ENCODE assay signal across 1 fruit fly cellular context in the genomic region with DNA sequence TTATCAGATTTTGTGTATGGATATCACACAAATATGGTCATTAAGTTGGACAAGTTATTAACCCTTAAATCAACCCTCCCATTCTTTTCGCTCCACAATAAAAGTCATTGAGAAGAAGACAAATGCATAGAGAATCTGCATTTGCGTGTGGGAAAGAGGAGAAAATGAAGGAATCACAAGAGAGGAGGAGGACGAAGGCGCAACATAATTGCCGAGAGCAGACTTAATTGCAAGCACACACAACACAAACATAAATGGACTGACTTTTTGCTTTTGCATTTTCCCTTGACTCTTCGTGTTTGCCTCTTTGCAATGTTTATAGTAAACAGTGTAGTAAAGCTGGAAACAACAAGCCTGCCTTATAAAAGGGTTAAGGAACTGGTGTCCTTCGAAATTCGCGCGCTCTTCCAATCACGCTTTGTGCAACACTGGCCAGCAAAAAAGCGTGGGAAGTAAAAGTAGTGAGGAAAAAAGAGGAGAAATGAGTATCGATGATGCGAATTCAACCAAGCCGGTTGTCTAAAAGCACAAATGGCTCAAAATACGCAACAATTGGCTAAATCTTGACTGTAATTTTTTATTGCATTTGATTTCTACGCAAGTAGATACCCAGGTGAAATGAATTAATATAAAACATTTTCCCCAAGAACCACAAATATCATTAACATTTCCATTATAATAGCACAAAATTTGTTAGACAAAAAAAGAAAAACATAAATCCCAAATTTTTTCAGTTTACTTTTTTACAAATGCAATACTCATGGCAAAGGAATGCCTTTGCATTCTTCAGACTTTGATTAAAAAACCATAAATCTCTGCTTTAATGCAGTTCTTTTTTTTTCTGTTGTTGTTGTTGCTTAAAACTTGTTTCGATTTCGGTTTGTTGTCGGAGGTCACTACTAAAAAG.
TF ChIP-seq lines count a peak whose summit lies in the region.

No protein-coding gene starts in this region.

TF ChIP-seq in whole organism, prepupa, 60 proteins besides CTCF, POLR2A, EP300 and RAD21 (continued from another document):
- peak; percentile 17 for TF ChIP-seq spab (GFP tag; optimal IDR thresholded peaks at IDR 0.05; lab: Kevin White, UChicago)
- TF ChIP-seq CG3919 (GFP tag; optimal IDR thresholded peaks at IDR 0.05; lab: Kevin White, UChicago), result peak; percentile 5
- TF ChIP-seq CG31627 (GFP tag; optimal IDR thresholded peaks at IDR 0.05; lab: Kevin White, UChicago), result no peak
- no peak for TF ChIP-seq CG8119 (GFP tag; IDR thresholded peaks at IDR 0.05; lab: Robert Waterston, UW)
- no peak for TF ChIP-seq CG32006 (GFP tag; optimal IDR thresholded peaks at IDR 0.05; lab: Kevin White, UChicago)
- TF ChIP-seq Smox (GFP tag; optimal IDR thresholded peaks at IDR 0.05; lab: Kevin White, UChicago), result no peak
- no peak for TF ChIP-seq CG8319 (GFP tag; optimal IDR thresholded peaks at IDR 0.05; lab: Kevin White, UChicago)
- peak; percentile 13 for TF ChIP-seq CG6792 (GFP tag; optimal IDR thresholded peaks at IDR 0.05; lab: Kevin White, UChicago)
- peak; percentile 15 for TF ChIP-seq topi (GFP tag; optimal IDR thresholded peaks at IDR 0.05; lab: Kevin White, UChicago)
- no peak for TF ChIP-seq Ets21C (GFP tag; optimal IDR thresholded peaks at IDR 0.05; lab: Kevin White, UChicago)
- peak; percentile 52 for TF ChIP-seq CG10631 (GFP tag; optimal IDR thresholded peaks at IDR 0.05; lab: Kevin White, UChicago)
- TF ChIP-seq Sox102F (GFP tag; optimal IDR thresholded peaks at IDR 0.05; lab: Kevin White, UChicago), result no peak
- TF ChIP-seq OdsH (GFP tag; optimal IDR thresholded peaks at IDR 0.05; lab: Kevin White, UChicago), result peak; percentile 44
- no peak for TF ChIP-seq CG7368 (GFP tag; optimal IDR thresholded peaks at IDR 0.05; lab: Kevin White, UChicago)
- TF ChIP-seq CG11762 (GFP tag; optimal IDR thresholded peaks at IDR 0.05; lab: Kevin White, UChicago; ENCODE audit: insufficient read depth), result peak; percentile 22
- peak; percentile 54 for TF ChIP-seq Eip75B (GFP tag; optimal IDR thresholded peaks at IDR 0.05; lab: Kevin White, UChicago)
- peak; percentile 76 for TF ChIP-seq Eip78C (GFP tag; lab: Kevin White, UChicago)
- no peak for TF ChIP-seq salr (GFP tag; optimal IDR thresholded peaks at IDR 0.05; lab: Kevin White, UChicago)
- no peak for TF ChIP-seq dac (GFP tag; optimal IDR thresholded peaks at IDR 0.05; lab: Kevin White, UChicago)
- peak; percentile 31 for TF ChIP-seq achi (GFP tag; optimal IDR thresholded peaks at IDR 0.05; lab: Kevin White, UChicago)
- no peak for TF ChIP-seq CG6163 (GFP tag; IDR thresholded peaks at IDR 0.05; lab: Robert Waterston, UW)
- TF ChIP-seq Met (GFP tag; optimal IDR thresholded peaks at IDR 0.05; lab: Kevin White, UChicago), result no peak
- no peak for TF ChIP-seq CG4318 (GFP tag; optimal IDR thresholded peaks at IDR 0.05; lab: Kevin White, UChicago)
- peak; percentile 33 for TF ChIP-seq Ets96B (tag; optimal IDR thresholded peaks at IDR 0.05; lab: Kevin White, UChicago)
- no peak for TF ChIP-seq fd85E (GFP tag; optimal IDR thresholded peaks at IDR 0.05; lab: Kevin White, UChicago)
- peak; percentile 31 for TF ChIP-seq CG6808 (GFP tag; optimal IDR thresholded peaks at IDR 0.05; lab: Kevin White, UChicago)
- TF ChIP-seq CG34406 (GFP tag; optimal IDR thresholded peaks at IDR 0.05; lab: Kevin White, UChicago), result no peak
- TF ChIP-seq esn (GFP tag; optimal IDR thresholded peaks at IDR 0.05; lab: Kevin White, UChicago), result no peak
- no peak for TF ChIP-seq Blimp-1 (GFP tag; optimal IDR thresholded peaks at IDR 0.05; lab: Kevin White, UChicago)
- TF ChIP-seq CG8632 (GFP tag; optimal IDR thresholded peaks at IDR 0.05; lab: Kevin White, UChicago), result no peak
- peak; percentile 0 for TF ChIP-seq Sox14 (GFP tag; optimal IDR thresholded peaks at IDR 0.05; lab: Kevin White, UChicago)
- peak; percentile 41 for TF ChIP-seq CG10669 (GFP tag; optimal IDR thresholded peaks at IDR 0.05; lab: Kevin White, UChicago)
- no peak for TF ChIP-seq Hr39 (GFP tag; optimal IDR thresholded peaks at IDR 0.05; lab: Kevin White, UChicago)
- no peak for TF ChIP-seq CG6854 (GFP tag; optimal IDR thresholded peaks at IDR 0.05; lab: Kevin White, UChicago)
TF ChIP-seq in whole organism, prepupa: peak in this region for 20.
